Worm (Caenorhabditis elegans) whole organism, L4 larva: ENCODE data around the gene csr-1.
A peak's percentile ranks its signal among the peaks of the same experiment; 100 is the strongest.

Source experiments
- F10B5.3 ChIP-seq: sonication (generic microtip); optimal IDR thresholded peaks from 2 replicates; lab custom pipeline; 2016; ENCODE audit warnings: mild to moderate bottlenecking, missing genetic modification characterization, missing compliant biosample characterization
- F44E2.7 ChIP-seq: fragments of 200-800 bp; sonication (Bioruptor generic); IDR thresholded peaks from 2 replicates; pipeline ENCODE4 v2.1.2; 2022; ENCODE audit warnings: missing genetic modification characterization, missing compliant biosample characterization
- F49E8.2 ChIP-seq: sonication (generic microtip); optimal IDR thresholded peaks from 2 replicates; lab custom pipeline; 2016; ENCODE audit warnings: missing compliant biosample characterization, mild to moderate bottlenecking, missing genetic modification characterization, borderline replicate concordance
- Y48G9A.11 ChIP-seq: fragments of 200-800 bp; sonication (Bioruptor generic); IDR thresholded peaks from 2 replicates; pipeline ENCODE4 v1.3.6; 2022; ENCODE audit warnings: missing genetic modification reagents, missing genetic modification characterization, missing compliant biosample characterization
- aha-1 ChIP-seq: fragments of 150-350 bp; peaks from one replicate; lab custom pipeline; 2014; ENCODE audit warnings: missing biosample characterization, missing genetic modification characterization
- arid-1 ChIP-seq: fragments of 200-800 bp; sonication (Bioruptor generic); conservative IDR thresholded peaks from 2 replicates; pipeline ENCODE4 v1.3.6; 2022; ENCODE audit warnings: missing genetic modification reagents, missing genetic modification characterization, missing compliant biosample characterization
- ceh-20 ChIP-seq: fragments of 200-800 bp; sonication (Bioruptor generic); IDR thresholded peaks from 2 replicates; pipeline ENCODE4 v1.3.6; 2022; ENCODE audit warnings: missing genetic modification reagents, missing genetic modification characterization, missing compliant biosample characterization
- dmd-8 ChIP-seq: fragments of 200-800 bp; sonication (Bioruptor generic); IDR thresholded peaks from 2 replicates; pipeline ENCODE4 v1.3.6; 2022; ENCODE audit warnings: missing genetic modification characterization, missing compliant biosample characterization
- egl-43 ChIP-seq: fragments of 200-800 bp; sonication (Bioruptor generic); IDR thresholded peaks from 2 replicates; pipeline ENCODE4 v1.3.6; 2022; ENCODE audit warnings: missing genetic modification reagents, missing genetic modification characterization, missing compliant biosample characterization
- fkh-10 ChIP-seq: fragments of 150-350 bp; optimal IDR thresholded peaks from 2 replicates; lab custom pipeline; 2014; ENCODE audit warnings: missing biosample characterization, missing genetic modification reagents, missing genetic modification characterization
- gei-8 ChIP-seq: fragments of 200-800 bp; sonication (Bioruptor generic); optimal IDR thresholded peaks from 2 replicates; lab custom pipeline; 2018; ENCODE audit warnings: mild to moderate bottlenecking, missing genetic modification characterization, missing compliant biosample characterization
- hif-1 ChIP-seq, 2 experiments: sonication (generic microtip); optimal IDR thresholded peaks; 2 replicates each; lab custom pipeline; 2016 to 2017; ENCODE audit warnings: missing compliant biosample characterization in 2 of 2, missing genetic modification characterization in 2 of 2, missing genetic modification reagents in 2 of 2, missing genotype in 2 of 2, mild to moderate bottlenecking in 1 of 2
- hlh-11 ChIP-seq: fragments of 200-800 bp; sonication (Bioruptor generic); optimal IDR thresholded peaks from 2 replicates; lab custom pipeline; 2018; ENCODE audit warnings: mild to moderate bottlenecking, missing genetic modification characterization, missing compliant biosample characterization
- hlh-30 ChIP-seq: sonication (generic microtip); optimal IDR thresholded peaks from 2 replicates; lab custom pipeline; 2017; ENCODE audit warnings: antibody characterized with exemption, mild to moderate bottlenecking, missing genetic modification characterization, missing compliant biosample characterization; ENCODE audit not compliant: insufficient read depth
- jun-1 ChIP-seq: fragments of 150-350 bp; optimal IDR thresholded peaks from 2 replicates; lab custom pipeline; 2014; ENCODE audit warnings: missing biosample characterization, missing genetic modification reagents, missing genetic modification characterization
- lin-29 ChIP-seq: fragments of 200-800 bp; sonication (Bioruptor generic); IDR thresholded peaks from 2 replicates; pipeline ENCODE4 v1.3.6; 2022; ENCODE audit warnings: missing genetic modification reagents, missing genetic modification characterization, missing compliant biosample characterization
- lin-38 ChIP-seq: fragments of 200-800 bp; sonication (Bioruptor generic); IDR thresholded peaks from 2 replicates; pipeline ENCODE4 v1.3.6; 2022; ENCODE audit warnings: missing genetic modification reagents, missing genetic modification characterization, missing compliant biosample characterization
- madf-5 ChIP-seq, 2 experiments: fragments of 200-800 bp; sonication (Bioruptor generic); IDR thresholded peaks; 2 replicates each; pipeline ENCODE4 v1.3.6; 2022; ENCODE audit warnings: missing compliant biosample characterization in 2 of 2, missing genetic modification characterization in 2 of 2
- mdl-1 ChIP-seq, 2 experiments: fragments of 150-350 bp in 1 of 2; sonication (generic microtip) in 1 of 2; optimal IDR thresholded peaks; 2 replicates each; lab custom pipeline; 2014 to 2017; ENCODE audit warnings: missing biosample characterization in 2 of 2, missing genetic modification characterization in 2 of 2
- mxl-2 ChIP-seq: fragments of 200-800 bp; sonication (Bioruptor generic); conservative IDR thresholded peaks from 2 replicates; pipeline ENCODE4 v1.3.6; 2022; ENCODE audit warnings: missing genetic modification reagents, missing genetic modification characterization, missing compliant biosample characterization
- mxl-3 ChIP-seq: fragments of 200-800 bp; sonication (Bioruptor generic); optimal IDR thresholded peaks from 2 replicates; lab custom pipeline; 2018; ENCODE audit warnings: mild to moderate bottlenecking, missing genetic modification characterization, missing compliant biosample characterization
- nhr-28 ChIP-seq: fragments of 150-350 bp; optimal IDR thresholded peaks from 2 replicates; lab custom pipeline; 2014; ENCODE audit warnings: missing biosample characterization, missing genetic modification characterization
- nhr-48 ChIP-seq: sonication (generic microtip); optimal IDR thresholded peaks from 2 replicates; lab custom pipeline; 2016; ENCODE audit warnings: mild to moderate bottlenecking, missing genetic modification characterization, missing compliant biosample characterization
- nhr-76 ChIP-seq: fragments of 150-350 bp; optimal IDR thresholded peaks from 2 replicates; lab custom pipeline; 2014; ENCODE audit warnings: missing biosample characterization, missing genetic modification characterization
- nhr-77 ChIP-seq: fragments of 150-350 bp; optimal IDR thresholded peaks from 2 replicates; lab custom pipeline; 2014; ENCODE audit warnings: missing biosample characterization, missing genetic modification characterization
- pha-4 ChIP-seq, 2 experiments: fragments of 150-350 bp in 1 of 2; fragments of 200-800 bp in 1 of 2; sonication (Bioruptor generic) in 1 of 2; IDR thresholded peaks in 1 of 2; optimal IDR thresholded peaks in 1 of 2; 2 replicates each; pipeline versions ENCODE4 v1.3.6 to Lab custom; 2014 to 2022; ENCODE audit warnings: missing genetic modification characterization in 2 of 2, missing genetic modification reagents in 2 of 2, missing biosample characterization in 1 of 2, missing compliant biosample characterization in 1 of 2
- pqm-1 ChIP-seq: sonication (generic microtip); optimal IDR thresholded peaks from 2 replicates; lab custom pipeline; 2017; ENCODE audit warnings: missing biosample characterization, missing genetic modification characterization
- snpc-4 ChIP-seq: fragments of 150-350 bp; optimal IDR thresholded peaks from 2 replicates; lab custom pipeline; 2014; ENCODE audit warnings: missing biosample characterization, missing genetic modification characterization
- tag-97 ChIP-seq: fragments of 200-800 bp; sonication (Bioruptor generic); IDR thresholded peaks from 2 replicates; pipeline ENCODE4 v1.3.6; 2022; ENCODE audit warnings: missing genetic modification characterization, missing compliant biosample characterization
- unc-62 ChIP-seq, 3 experiments: fragments of 150-350 bp in 1 of 3; sonication (generic microtip); optimal IDR thresholded peaks in 2 of 3; peaks in 1 of 3; 1 replicate in 1 of 3; 2 replicates in 2 of 3; lab custom pipeline; 2014 to 2017; ENCODE audit warnings: missing biosample characterization in 3 of 3, missing genetic modification characterization in 3 of 3, missing genetic modification reagents in 3 of 3, missing genotype in 1 of 3
- ztf-7 ChIP-seq: fragments of 150-350 bp; optimal IDR thresholded peaks from 2 replicates; lab custom pipeline; 2014; ENCODE audit warnings: missing biosample characterization, missing genetic modification characterization

csr-1 gene

DNA sequence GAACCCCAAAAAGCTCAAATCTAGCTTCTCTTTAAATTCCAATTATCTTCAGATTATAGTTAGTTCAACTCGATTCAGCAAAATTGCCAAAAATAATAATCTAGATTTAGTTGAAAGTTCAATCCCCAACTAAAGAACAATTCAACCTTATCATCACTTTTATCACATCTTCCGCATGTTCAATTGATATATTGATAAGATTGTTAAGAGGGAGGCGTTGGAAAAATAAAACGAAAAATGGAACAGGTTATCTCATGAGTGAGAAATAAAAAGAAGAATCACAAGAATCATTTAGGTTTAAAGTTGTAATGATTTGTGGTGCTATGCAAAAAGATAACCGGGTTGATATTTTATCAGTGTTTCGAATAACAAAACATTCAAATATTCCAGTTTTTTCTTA is 28.7 kb downstream of the csr-1 start:
- TF ChIP-seq F49E8.2 (tag; lab: Kevin White, UChicago) (no peak), aha-1 (tag; lab: Kevin White, UChicago) (peak; percentile 47), hlh-11 (tag; lab: Kevin White, UChicago) (peak; percentile 27), hlh-30 (tag; lab: Kevin White, UChicago) (peak; percentile 38), lin-29 (GFP tag; lab: Robert Waterston, UW) (no peak), snpc-4 (tag; lab: Kevin White, UChicago) (no peak), mdl-1 (tag; optimal IDR thresholded peaks at IDR 0.05; lab: Kevin White, UChicago) (peak in 1 of 2 experiments; percentile 49), egl-43 (GFP tag; lab: Robert Waterston, UW) (no peak), nhr-48 (peak; percentile 29), pqm-1 (tag; lab: Kevin White, UChicago) (no peak), nhr-28 (tag; lab: Kevin White, UChicago) (peak; percentile 46), F10B5.3 (tag; lab: Kevin White, UChicago) (no peak), mxl-2 (GFP tag; lab: Robert Waterston, UW) (no peak), mxl-3 (peak; percentile 61)
- TF ChIP-seq, all 104 proteins: peak for 7

DNA sequence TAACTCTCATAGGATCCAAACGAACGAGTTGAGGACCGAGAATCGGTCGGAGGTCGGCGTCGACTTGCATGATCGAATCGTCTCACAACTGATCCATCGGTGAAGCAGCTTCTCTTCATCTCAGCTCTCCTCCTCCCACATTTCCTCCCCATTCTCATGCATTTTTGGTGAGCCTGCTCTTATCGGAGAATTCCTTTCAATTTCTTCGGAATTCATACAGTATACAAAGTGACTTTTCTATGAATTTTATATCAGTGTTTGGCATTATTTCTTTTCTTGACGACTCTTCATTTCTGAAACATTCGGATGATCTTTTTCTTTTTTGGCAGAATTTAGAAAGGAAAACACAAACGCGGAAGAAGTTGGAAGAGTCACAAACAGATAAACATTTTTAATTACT is 30.0 kb downstream of the csr-1 start, which contains the start of gene mec-17:
Gene mec-17 (minus strand): TSS at position 101 of the 400 bp plus-strand sequence.
- TF ChIP-seq jun-1 (tag; lab: Kevin White, UChicago) (no peak), lin-38 (GFP tag; lab: Robert Waterston, UW) (no peak), Y48G9A.11 (GFP tag; lab: Robert Waterston, UW) (no peak), arid-1 (no peak), snpc-4 (tag; lab: Kevin White, UChicago) (no peak), ztf-7 (no peak), pha-4 (GFP tag; IDR thresholded peaks at IDR 0.05; lab: Robert Waterston, UW) (no peak), pha-4 (tag; optimal IDR thresholded peaks at IDR 0.05; lab: Kevin White, UChicago) (no peak), pqm-1 (tag; lab: Kevin White, UChicago) (no peak), F44E2.7 (GFP tag; lab: Robert Waterston, UW) (no peak), hlh-11 (tag; lab: Kevin White, UChicago) (no peak), nhr-77 (no peak), ceh-20 (GFP tag; lab: Robert Waterston, UW) (no peak), tag-97 (GFP tag; lab: Robert Waterston, UW) (no peak), madf-5 (GFP tag; IDR thresholded peaks at IDR 0.05; lab: Robert Waterston, UW) (no peak)

DNA sequence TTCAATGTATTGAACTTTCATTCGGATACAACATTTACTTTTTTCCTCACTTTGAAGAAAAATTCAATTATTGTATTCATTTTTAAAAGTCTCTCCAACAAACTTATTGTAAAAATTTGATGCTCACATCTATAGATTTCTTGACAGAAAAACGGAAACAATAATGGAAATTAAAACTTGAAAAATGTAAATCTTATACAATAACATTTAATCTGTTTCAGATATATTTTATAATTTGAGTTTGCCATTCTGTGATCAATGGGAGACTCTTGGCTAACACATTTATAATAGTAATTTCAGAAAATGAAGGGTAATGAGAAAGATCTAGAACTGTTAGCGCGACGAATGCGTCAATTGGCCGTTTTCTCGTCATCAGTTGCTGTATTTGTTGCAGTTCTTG is 31.3 kb downstream of the csr-1 start, which contains the start of gene col-115:
Gene col-115 (plus strand): TSS at position 301 of the 400 bp plus-strand sequence.
- TF ChIP-seq fkh-10 = no peak
- TF ChIP-seq hif-1 (tag; optimal IDR thresholded peaks at IDR 0.05; lab: Kevin White, UChicago) = no peak
- no peak for TF ChIP-seq gei-8 (GFP tag; lab: Kevin White, UChicago)
- no peak for TF ChIP-seq nhr-76 (tag; lab: Kevin White, UChicago)

DNA sequence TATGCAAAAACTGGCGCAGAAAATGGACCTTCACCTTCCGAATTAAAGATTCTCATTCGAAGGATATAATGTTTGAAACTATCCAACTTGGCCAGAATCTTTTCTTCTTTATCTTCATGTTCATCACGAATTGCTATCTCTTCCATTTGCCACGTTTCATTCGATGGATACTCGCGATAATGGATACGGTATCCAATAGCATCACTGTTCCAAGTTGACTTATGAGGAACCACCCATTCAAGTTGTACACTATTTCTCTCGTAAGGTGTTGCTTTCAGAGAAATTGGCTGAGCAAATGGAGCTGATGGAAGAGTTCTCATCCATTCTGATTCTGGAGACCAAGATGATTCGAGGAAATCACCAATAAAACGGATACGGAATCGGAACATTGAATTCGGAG is 37.6 kb downstream of the csr-1 start:
- TF ChIP-seq unc-62 (GFP tag; optimal IDR thresholded peaks at IDR 0.05 in 1 of 2; lab: Kevin White, UChicago) (peak in 1 of 2 experiments; percentile 69), unc-62 (tag; optimal IDR thresholded peaks at IDR 0.05; lab: Kevin White, UChicago) (no peak), dmd-8 (GFP tag; lab: Robert Waterston, UW) (no peak)

DNA sequence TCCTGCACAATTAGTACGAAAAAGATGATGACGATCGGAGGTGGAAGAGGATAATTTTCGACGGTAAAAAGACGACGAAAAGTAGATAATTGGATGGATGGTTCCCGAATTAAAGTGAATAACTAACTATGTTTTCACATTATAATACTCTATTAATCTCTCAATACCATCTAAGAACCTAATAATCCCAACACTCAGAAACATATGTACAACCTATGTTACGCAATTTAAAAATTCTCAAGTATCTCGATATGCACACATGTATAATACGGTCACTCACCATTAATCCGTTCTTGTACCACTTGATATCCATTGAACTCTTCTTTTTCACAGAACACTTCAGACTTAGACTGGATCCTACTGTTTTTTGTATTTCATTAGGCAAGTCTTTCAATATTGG is 43.7 kb downstream of the csr-1 start:
- TF ChIP-seq egl-43 (GFP tag; lab: Robert Waterston, UW) (no peak), aha-1 (tag; lab: Kevin White, UChicago) (peak; percentile 21)
